Worm (Caenorhabditis elegans): ENCODE data around the gene pqn-31.

DNA sequence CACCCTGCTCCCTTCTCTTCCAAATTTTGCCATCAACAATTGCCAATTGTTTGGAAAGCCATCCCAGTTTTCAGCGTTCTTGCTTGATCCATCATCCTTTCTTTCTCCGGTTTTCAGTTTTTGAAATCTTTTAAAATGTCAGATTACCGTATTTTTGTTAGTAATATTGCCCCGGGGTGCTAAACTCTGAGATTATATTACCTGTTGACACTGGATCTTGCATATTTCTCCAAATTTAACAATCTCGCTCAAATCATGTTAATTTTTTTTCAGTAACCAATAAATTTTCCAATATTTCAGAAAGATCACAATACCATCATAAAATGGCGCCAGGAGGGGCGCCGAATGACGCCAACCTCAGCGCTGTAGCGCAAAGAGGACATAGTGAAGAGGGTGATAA lies 3.1 kb downstream of the pqn-31 start, which contains the start of gene F21C10.7:
- TF ChIP-seq Y56A3A.18 (GFP tag; IDR thresholded peaks at IDR 0.05) (no peak), hmg-1.2 (GFP tag; IDR thresholded peaks at IDR 0.05) (no peak), F57C9.4 (tag; optimal IDR thresholded peaks at IDR 0.05) (no peak), ztf-3 (GFP tag; optimal IDR thresholded peaks at IDR 0.05) (no peak), cebp-2 (GFP tag; IDR thresholded peaks at IDR 0.05) (no peak), hlh-26 (GFP tag; conservative IDR thresholded peaks at IDR 0.05) (no peak), unc-62 (GFP tag; optimal IDR thresholded peaks at IDR 0.05) (no peak), T26A5.8 (tag; optimal IDR thresholded peaks at IDR 0.05) (no peak), F52B5.7 (tag; optimal IDR thresholded peaks at IDR 0.05) (no peak), F22D6.2 (tag; optimal IDR thresholded peaks at IDR 0.05) (no peak), ztf-6 (GFP tag; IDR thresholded peaks at IDR 0.05) (no peak)
